Worm (Caenorhabditis elegans) whole organism, L1 larva: ENCODE results near the gene lrr-1.

Experiments
- C04F5.9 ChIP-seq: sonication (generic microtip); optimal IDR thresholded peaks from 2 replicates; lab custom pipeline; 2016; ENCODE audit warnings: missing genetic modification characterization, missing compliant biosample characterization
- aha-1 ChIP-seq: fragments of 150-350 bp; optimal IDR thresholded peaks from 2 replicates; lab custom pipeline; 2014; ENCODE audit warnings: missing biosample characterization, missing genetic modification characterization
- alr-1 ChIP-seq: fragments of 200-800 bp; sonication (Bioruptor generic); optimal IDR thresholded peaks from 2 replicates; lab custom pipeline; 2018; ENCODE audit warnings: borderline replicate concordance, mild to moderate bottlenecking, missing genetic modification characterization, missing compliant biosample characterization
- aly-2 ChIP-seq: fragments of 150-350 bp; optimal IDR thresholded peaks from 2 replicates; lab custom pipeline; 2014; ENCODE audit warnings: missing biosample characterization, missing genetic modification characterization
- ama-1 ChIP-seq: fragments of 150-350 bp; optimal IDR thresholded peaks from 2 replicates; lab custom pipeline; 2014
- blmp-1 ChIP-seq: fragments of 150-350 bp; optimal IDR thresholded peaks from 2 replicates; lab custom pipeline; 2014; ENCODE audit warnings: missing biosample characterization, missing genetic modification characterization
- ceh-82 ChIP-seq, 3 experiments: fragments of 150-350 bp in 1 of 3; sonication (generic microtip) in 2 of 3; optimal IDR thresholded peaks; 2 replicates each; lab custom pipeline; 2014 to 2017; ENCODE audit warnings: missing biosample characterization in 3 of 3, missing genetic modification characterization in 3 of 3
- ces-1 ChIP-seq: fragments of 150-350 bp; optimal IDR thresholded peaks from 2 replicates; lab custom pipeline; 2014; ENCODE audit warnings: missing biosample characterization, missing genetic modification reagents, missing genetic modification characterization
- dsc-1 ChIP-seq: sonication (generic microtip); optimal IDR thresholded peaks from 2 replicates; lab custom pipeline; 2016; ENCODE audit warnings: mild to moderate bottlenecking, missing genetic modification characterization, missing compliant biosample characterization
- efl-1 ChIP-seq, 4 experiments: fragments of 150-350 bp; optimal IDR thresholded peaks in 3 of 4; peaks in 1 of 4; 1 replicate in 1 of 4; 2 replicates in 3 of 4; lab custom pipeline; 2014; ENCODE audit warnings: missing biosample characterization in 2 of 4, missing genetic modification characterization in 2 of 4, missing genetic modification reagents in 2 of 4
- egl-27 ChIP-seq, 2 experiments: fragments of 150-350 bp in 1 of 2; sonication (generic microtip); optimal IDR thresholded peaks; 3 replicates each; lab custom pipeline; 2017 to 2018; ENCODE audit warnings: missing biosample characterization in 2 of 2, missing genetic modification characterization in 2 of 2, missing genetic modification reagents in 2 of 2
- elt-2 ChIP-seq: sonication (generic microtip); optimal IDR thresholded peaks from 2 replicates; lab custom pipeline; 2016; ENCODE audit warnings: missing genetic modification characterization, mild to moderate bottlenecking, inconsistent platforms, missing compliant biosample characterization, missing genetic modification reagents
- elt-3 ChIP-seq, 6 experiments: fragments of 150-350 bp in 1 of 6; sonication (generic microtip); optimal IDR thresholded peaks; 2 replicates each; lab custom pipeline; 2017 to 2018; ENCODE audit warnings: missing biosample characterization in 6 of 6, missing genetic modification characterization in 6 of 6, inconsistent platforms in 1 of 6
- ets-5 ChIP-seq: fragments of 200-800 bp; sonication (Bioruptor generic); IDR thresholded peaks from 2 replicates; pipeline ENCODE4 v1.3.6; 2022; ENCODE audit warnings: missing genetic modification characterization, missing compliant biosample characterization
- fkh-10 ChIP-seq: sonication (generic microtip); optimal IDR thresholded peaks from 2 replicates; lab custom pipeline; 2017; ENCODE audit warnings: missing biosample characterization, missing genetic modification reagents, missing genetic modification characterization
- fkh-4 ChIP-seq: sonication (generic microtip); optimal IDR thresholded peaks from 2 replicates; lab custom pipeline; 2016; ENCODE audit warnings: missing compliant biosample characterization, missing genetic modification characterization, borderline replicate concordance
- fkh-8 ChIP-seq: sonication (generic microtip); optimal IDR thresholded peaks from 2 replicates; lab custom pipeline; 2016; ENCODE audit warnings: mild to moderate bottlenecking, missing genetic modification characterization, missing compliant biosample characterization
- fos-1 ChIP-seq: fragments of 150-350 bp; optimal IDR thresholded peaks from 2 replicates; lab custom pipeline; 2014; ENCODE audit warnings: missing biosample characterization, missing genetic modification characterization
- grh-1 ChIP-seq: fragments of 200-800 bp; sonication (Bioruptor generic); IDR thresholded peaks from 2 replicates; pipeline ENCODE4 v1.3.6; 2022; ENCODE audit warnings: missing genetic modification reagents, missing genetic modification characterization, missing compliant biosample characterization
- hlh-17 ChIP-seq: fragments of 200-800 bp; sonication (Bioruptor generic); optimal IDR thresholded peaks from 2 replicates; lab custom pipeline; 2018; ENCODE audit warnings: missing genetic modification characterization, mild to moderate bottlenecking, missing compliant biosample characterization, moderate library complexity, borderline replicate concordance
- hlh-4 ChIP-seq: sonication (generic microtip); optimal IDR thresholded peaks from 2 replicates; lab custom pipeline; 2016; ENCODE audit warnings: mild to moderate bottlenecking, missing genetic modification characterization, missing compliant biosample characterization
- irx-1 ChIP-seq: sonication (generic microtip); optimal IDR thresholded peaks from 2 replicates; lab custom pipeline; 2016; ENCODE audit warnings: missing genetic modification characterization, missing compliant biosample characterization
- jun-1 ChIP-seq: fragments of 150-350 bp; optimal IDR thresholded peaks from 2 replicates; lab custom pipeline; 2014; ENCODE audit warnings: missing biosample characterization, missing genetic modification reagents, missing genetic modification characterization
- lin-13 ChIP-seq: fragments of 150-350 bp; optimal IDR thresholded peaks from 2 replicates; lab custom pipeline; 2014; ENCODE audit warnings: missing biosample characterization, missing genetic modification reagents, missing genetic modification characterization
- lin-14 ChIP-seq: fragments of 200-800 bp; sonication (Bioruptor generic); optimal IDR thresholded peaks from 2 replicates; lab custom pipeline; 2018; ENCODE audit warnings: mild to moderate bottlenecking, missing genetic modification characterization, moderate library complexity, missing compliant biosample characterization
- lin-15B ChIP-seq: fragments of 150-350 bp; sonication (generic microtip); optimal IDR thresholded peaks from 3 replicates; lab custom pipeline; 2014; ENCODE audit warnings: missing biosample characterization, missing genetic modification characterization
- lin-35 ChIP-seq, 2 experiments: fragments of 150-350 bp; optimal IDR thresholded peaks; 2 replicates each; lab custom pipeline; 2014; ENCODE audit warnings: missing biosample characterization in 2 of 2, missing genetic modification characterization in 2 of 2, missing genetic modification reagents in 2 of 2
- lin-39 ChIP-seq: fragments of 150-350 bp; optimal IDR thresholded peaks from 2 replicates; lab custom pipeline; 2014; ENCODE audit warnings: missing biosample characterization, missing genetic modification reagents, missing genetic modification characterization
- lir-3 ChIP-seq: sonication (generic microtip); optimal IDR thresholded peaks from 2 replicates; lab custom pipeline; 2016; ENCODE audit warnings: mild to moderate bottlenecking, missing genetic modification characterization, moderate library complexity, missing compliant biosample characterization; ENCODE audit not compliant: poor library complexity
- lsy-2 ChIP-seq, 2 experiments: fragments of 150-350 bp; optimal IDR thresholded peaks; 2 replicates each; lab custom pipeline; 2014; ENCODE audit warnings: missing biosample characterization in 2 of 2, missing genetic modification characterization in 2 of 2
- mab-9 ChIP-seq: fragments of 200-800 bp; sonication (Bioruptor generic); IDR thresholded peaks from 2 replicates; pipeline ENCODE4 v1.3.6; 2022; ENCODE audit warnings: missing genetic modification reagents, missing genetic modification characterization, missing compliant biosample characterization
- nhr-11 ChIP-seq: fragments of 150-350 bp; optimal IDR thresholded peaks from 2 replicates; lab custom pipeline; 2014; ENCODE audit warnings: missing biosample characterization, missing genetic modification characterization
- nhr-20 ChIP-seq: sonication (generic microtip); optimal IDR thresholded peaks from 2 replicates; lab custom pipeline; 2016; ENCODE audit warnings: mild to moderate bottlenecking, missing genetic modification characterization, missing compliant biosample characterization
- nhr-237 ChIP-seq: fragments of 150-350 bp; optimal IDR thresholded peaks from 2 replicates; lab custom pipeline; 2014; ENCODE audit warnings: missing biosample characterization, missing genetic modification characterization
- nhr-47 ChIP-seq: sonication (generic microtip); optimal IDR thresholded peaks from 2 replicates; lab custom pipeline; 2016; ENCODE audit warnings: mild to moderate bottlenecking, missing genetic modification characterization, moderate library complexity, missing compliant biosample characterization
- nhr-84 ChIP-seq: sonication (generic microtip); optimal IDR thresholded peaks from 2 replicates; lab custom pipeline; 2017; ENCODE audit warnings: missing biosample characterization, missing genetic modification characterization
- nhr-85 ChIP-seq: sonication (generic microtip); peaks from one replicate; lab custom pipeline; 2016; ENCODE audit warnings: missing genetic modification characterization, inconsistent platforms, missing compliant biosample characterization
- nhr-90 ChIP-seq: sonication (generic microtip); optimal IDR thresholded peaks from 2 replicates; lab custom pipeline; 2016; ENCODE audit warnings: mild to moderate bottlenecking, missing genetic modification characterization, missing compliant biosample characterization; ENCODE audit not compliant: poor library complexity
- pag-3 ChIP-seq: sonication (generic microtip); optimal IDR thresholded peaks from 2 replicates; lab custom pipeline; 2017; ENCODE audit warnings: missing genetic modification characterization, mild to moderate bottlenecking, missing compliant biosample characterization, antibody characterized with exemption, borderline replicate concordance; ENCODE audit not compliant: insufficient read depth
- pqm-1 ChIP-seq: sonication (generic microtip); optimal IDR thresholded peaks from 3 replicates; lab custom pipeline; 2017; ENCODE audit warnings: missing biosample characterization, missing genetic modification characterization
- snpc-4 ChIP-seq: fragments of 150-350 bp; optimal IDR thresholded peaks from 2 replicates; lab custom pipeline; 2014; ENCODE audit warnings: missing biosample characterization, missing genetic modification characterization
- snu-23 ChIP-seq: sonication (generic microtip); optimal IDR thresholded peaks from 2 replicates; lab custom pipeline; 2016; ENCODE audit warnings: missing genetic modification characterization, missing compliant biosample characterization
- swsn-7 ChIP-seq: sonication (generic microtip); optimal IDR thresholded peaks from 2 replicates; lab custom pipeline; 2016; ENCODE audit warnings: missing genetic modification characterization, missing compliant biosample characterization
- tbx-2 ChIP-seq: sonication (generic microtip); optimal IDR thresholded peaks from 2 replicates; lab custom pipeline; 2016; ENCODE audit warnings: missing genetic modification characterization, missing compliant biosample characterization
- tlp-1 ChIP-seq: fragments of 150-350 bp; optimal IDR thresholded peaks from 2 replicates; lab custom pipeline; 2014; ENCODE audit warnings: missing biosample characterization, missing genetic modification characterization
- unc-130 ChIP-seq: fragments of 150-350 bp; optimal IDR thresholded peaks from 2 replicates; lab custom pipeline; 2017; ENCODE audit warnings: missing biosample characterization, missing genetic modification characterization, inconsistent platforms
- unc-30 ChIP-seq: sonication (generic microtip); optimal IDR thresholded peaks from 2 replicates; lab custom pipeline; 2017; ENCODE audit warnings: missing biosample characterization, missing genetic modification characterization
- unc-86 ChIP-seq: sonication (generic microtip); optimal IDR thresholded peaks from 2 replicates; lab custom pipeline; 2016; ENCODE audit warnings: missing genetic modification characterization, missing compliant biosample characterization
- vab-15 ChIP-seq: sonication (generic microtip); optimal IDR thresholded peaks from 2 replicates; lab custom pipeline; 2017; ENCODE audit warnings: missing genotype, mild to moderate bottlenecking, missing genetic modification characterization, missing compliant biosample characterization
- xbp-1 ChIP-seq: sonication (generic microtip); optimal IDR thresholded peaks from 2 replicates; lab custom pipeline; 2016; ENCODE audit warnings: missing genetic modification characterization, missing compliant biosample characterization
- zag-1 ChIP-seq: fragments of 150-350 bp; optimal IDR thresholded peaks from 2 replicates; lab custom pipeline; 2014; ENCODE audit warnings: missing biosample characterization, missing genetic modification characterization
- ztf-11 ChIP-seq, 2 experiments: sonication (generic microtip); optimal IDR thresholded peaks; 2 replicates each; lab custom pipeline; 2016 to 2017; ENCODE audit warnings: missing genetic modification characterization in 2 of 2, missing biosample characterization in 1 of 2, missing compliant biosample characterization in 1 of 2

Gene lrr-1

DNA sequence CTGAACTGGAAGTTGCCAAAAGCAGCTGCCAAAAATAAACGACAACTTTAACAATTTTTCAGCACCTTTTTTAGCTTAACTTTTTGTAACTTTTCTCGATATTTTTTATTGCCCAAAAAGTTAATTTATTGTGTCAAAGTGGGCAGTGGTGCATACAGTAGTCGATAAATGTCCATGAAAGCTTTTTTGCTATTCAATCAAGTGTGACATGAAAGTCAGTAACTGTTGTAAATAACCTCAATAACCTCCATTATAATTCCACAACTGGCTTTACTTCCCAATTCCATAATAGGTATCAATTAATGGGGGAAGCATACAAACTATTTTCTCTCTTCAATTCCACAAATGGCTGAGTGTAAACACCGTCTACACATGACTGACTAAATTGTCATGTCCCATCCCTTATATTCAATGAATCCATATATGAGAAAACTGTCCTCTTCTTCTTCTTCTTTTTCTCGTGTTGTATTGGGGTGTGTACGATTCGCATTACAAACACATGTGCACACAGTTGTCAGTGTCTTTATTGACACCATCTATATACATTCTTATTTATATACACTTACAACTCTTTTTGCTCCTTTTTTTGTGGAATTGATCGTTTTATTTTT, 12.1 kb upstream of the lrr-1 start:
- TF ChIP-seq pag-3 (no peak), nhr-47 (tag; lab: Kevin White, UChicago) (no peak), swsn-7 (tag; lab: Kevin White, UChicago) (no peak), alr-1 (tag; lab: Kevin White, UChicago) (no peak), lin-14 (GFP tag; lab: Kevin White, UChicago) (peak; percentile 59), unc-30 (tag; lab: Kevin White, UChicago) (no peak), zag-1 (tag; lab: Kevin White, UChicago) (no peak), blmp-1 (tag; lab: Kevin White, UChicago) (peak; percentile 12), nhr-84 (tag; lab: Kevin White, UChicago) (no peak), nhr-11 (no peak), efl-1 (optimal IDR thresholded peaks at IDR 0.05; lab: Kevin White, UChicago) (no peak), efl-1 (GFP tag; optimal IDR thresholded peaks at IDR 0.05 in 1 of 2; lab: Kevin White, UChicago) (peak in 1 of 2 experiments; percentile 80), ces-1 (GFP tag; lab: Kevin White, UChicago) (no peak), lin-39 (tag; lab: Kevin White, UChicago) (no peak), snu-23 (GFP tag; lab: Kevin White, UChicago) (peak; percentile 39), fkh-8 (no peak), snpc-4 (tag; lab: Kevin White, UChicago) (no peak), dsc-1 (tag; lab: Kevin White, UChicago) (no peak), aha-1 (tag; lab: Kevin White, UChicago) (no peak), nhr-20 (tag; lab: Kevin White, UChicago) (no peak), lir-3 (peak; percentile 5), vab-15 (no peak), ama-1 (lab: Kevin White, UChicago) (no peak), mab-9 (GFP tag; lab: Robert Waterston, UW) (no peak), hlh-17 (GFP tag; lab: Kevin White, UChicago) (no peak), unc-86 (tag; lab: Kevin White, UChicago) (no peak), lin-35 (GFP tag; optimal IDR thresholded peaks at IDR 0.05; lab: Kevin White, UChicago) (peak in 1 of 2 experiments; percentile 49), tlp-1 (no peak), irx-1 (tag; lab: Kevin White, UChicago) (no peak), fos-1 (no peak), lin-13 (GFP tag; lab: Kevin White, UChicago) (no peak), ets-5 (no peak), elt-3 (tag; optimal IDR thresholded peaks at IDR 0.05; lab: Kevin White, UChicago) (no peak), nhr-237 (tag; lab: Kevin White, UChicago) (no peak), lin-15B (no peak), unc-130 (tag; lab: Kevin White, UChicago) (no peak), elt-2 (tag; lab: Kevin White, UChicago) (no peak), fkh-4 (no peak), xbp-1 (no peak), jun-1 (tag; lab: Kevin White, UChicago) (no peak), nhr-85 (peak; percentile 71), ztf-11 (tag; optimal IDR thresholded peaks at IDR 0.05; lab: Kevin White, UChicago) (no peak), lsy-2 (tag; optimal IDR thresholded peaks at IDR 0.05; lab: Kevin White, UChicago) (no peak), C04F5.9 (no peak), ceh-82 (tag; optimal IDR thresholded peaks at IDR 0.05; lab: Kevin White, UChicago) (no peak), nhr-90 (tag; lab: Kevin White, UChicago) (no peak), hlh-4 (no peak), grh-1 (no peak), pqm-1 (tag; lab: Kevin White, UChicago) (no peak), fkh-10 (GFP tag; lab: Kevin White, UChicago) (no peak), tbx-2 (tag; lab: Kevin White, UChicago) (no peak), egl-27 (tag; optimal IDR thresholded peaks at IDR 0.05; lab: Kevin White, UChicago) (no peak), aly-2 (no peak)
